Worm (Caenorhabditis elegans): ENCODE measurements around the gene srh-298.
A peak's percentile ranks its signal among the peaks of the same experiment; 100 is the strongest.

The srh-298 gene

ce11 chrV:17818567-17818966, at the start of gene srh-298:
TSS of gene srh-298 (plus strand) at chrV:17818867.
- TF ChIP-seq nhr-19 (GFP tag; conservative IDR thresholded peaks at IDR 0.05) (no peak), efl-1 (optimal IDR thresholded peaks at IDR 0.05) (no peak), efl-1 (GFP tag; optimal IDR thresholded peaks at IDR 0.05 in 1 of 2) (peak in 1 of 2 experiments; percentile 14)

ce11 chrV:17773108-17773507, 45.6 kb upstream of the srh-298 start, which contains the start of gene sre-21:
TSS of gene sre-21 (minus strand) at chrV:17773208.
- no peak for TF ChIP-seq mdl-1 (tag; optimal IDR thresholded peaks at IDR 0.05)
- no peak for TF ChIP-seq grh-1 (GFP tag; IDR thresholded peaks at IDR 0.05)
- TF ChIP-seq pax-3 (tag; optimal IDR thresholded peaks at IDR 0.05): no peak
- no peak for TF ChIP-seq lin-14 (GFP tag; optimal IDR thresholded peaks at IDR 0.05)
- TF ChIP-seq mep-1 (tag; optimal IDR thresholded peaks at IDR 0.05): no peak
- no peak for TF ChIP-seq rnt-1 (tag; optimal IDR thresholded peaks at IDR 0.05)
- TF ChIP-seq nhr-20 (tag; optimal IDR thresholded peaks at IDR 0.05): no peak
- TF ChIP-seq dpl-1 (GFP tag; optimal IDR thresholded peaks at IDR 0.05): no peak
- no peak for TF ChIP-seq nhr-71 (tag; optimal IDR thresholded peaks at IDR 0.05)
- no peak for TF ChIP-seq ztf-4 (tag; optimal IDR thresholded peaks at IDR 0.05)
- TF ChIP-seq zag-1 (tag; optimal IDR thresholded peaks at IDR 0.05): no peak
- no peak for TF ChIP-seq ama-1 (optimal IDR thresholded peaks at IDR 0.05)
- TF ChIP-seq ets-5 (GFP tag; IDR thresholded peaks at IDR 0.05): no peak

- TF ChIP-seq unc-98 (GFP tag; IDR thresholded peaks at IDR 0.05): no peak
- TF ChIP-seq aha-1 (tag; optimal IDR thresholded peaks at IDR 0.05): no peak
- no peak for TF ChIP-seq ets-5 (GFP tag; IDR thresholded peaks at IDR 0.05)
- no peak for TF ChIP-seq F16B12.6 (tag; optimal IDR thresholded peaks at IDR 0.05)
- TF ChIP-seq elt-3 (tag; optimal IDR thresholded peaks at IDR 0.05): no peak
- no peak for TF ChIP-seq dpl-1 (GFP tag; optimal IDR thresholded peaks at IDR 0.05)
- TF ChIP-seq ceh-88 (GFP tag; IDR thresholded peaks at IDR 0.05): no peak
- TF ChIP-seq fkh-8 (tag; optimal IDR thresholded peaks at IDR 0.05): no peak
- TF ChIP-seq nhr-84 (tag; optimal IDR thresholded peaks at IDR 0.05): no peak
- no peak for TF ChIP-seq nhr-90 (tag; optimal IDR thresholded peaks at IDR 0.05; ENCODE audit: poor library complexity)
- no peak for TF ChIP-seq tbx-2 (tag; optimal IDR thresholded peaks at IDR 0.05)
Observed at ce11 chrV:17777127-17777526, 41.5 kb upstream of the srh-298 start, which contains the start of gene ddo-1. TSS of gene ddo-1 (minus strand) at chrV:17777227.

ce11 chrV:17777624-17778023, 41.0 kb upstream of the srh-298 start, which contains the start of gene C47A10.12:
TSS of gene C47A10.12 (plus strand) at chrV:17777924.
- no peak for TF ChIP-seq dpl-1 (GFP tag; optimal IDR thresholded peaks at IDR 0.05)
- TF ChIP-seq ceh-63 (GFP tag; optimal IDR thresholded peaks at IDR 0.05): no peak
- TF ChIP-seq ztf-11 (tag; optimal IDR thresholded peaks at IDR 0.05): no peak
- no peak for TF ChIP-seq sptf-1 (tag; optimal IDR thresholded peaks at IDR 0.05)
- no peak for TF ChIP-seq sox-4 (tag; optimal IDR thresholded peaks at IDR 0.05)
- no peak for TF ChIP-seq sup-37 (GFP tag; optimal IDR thresholded peaks at IDR 0.05)
- TF ChIP-seq nhr-84 (tag; optimal IDR thresholded peaks at IDR 0.05): no peak
- no peak for TF ChIP-seq unc-98 (GFP tag; IDR thresholded peaks at IDR 0.05)
- no peak for TF ChIP-seq irx-1 (tag; optimal IDR thresholded peaks at IDR 0.05)

ce11 chrV:17780285-17780684, 38.4 kb upstream of the srh-298 start:
- TF ChIP-seq efl-1 (optimal IDR thresholded peaks at IDR 0.05) (no peak), efl-1 (GFP tag; optimal IDR thresholded peaks at IDR 0.05 in 1 of 2) (peak in 1 of 2 experiments; percentile 11), egl-27 (tag; optimal IDR thresholded peaks at IDR 0.05) (no peak), lin-13 (GFP tag; optimal IDR thresholded peaks at IDR 0.05) (no peak), lin-35 (GFP tag; optimal IDR thresholded peaks at IDR 0.05) (peak in 1 of 2 experiments; percentile 25), blmp-1 (tag; optimal IDR thresholded peaks at IDR 0.05) (peak; percentile 40), elt-2 (tag; optimal IDR thresholded peaks at IDR 0.05) (peak; percentile 17)
